Worm (Caenorhabditis elegans) whole organism, midembryonic: ENCODE data around the gene ZC239.22.

Experiments used
- T22C8.4 ChIP-seq: fragments of 200-800 bp; sonication (Bioruptor generic); IDR thresholded peaks from 2 replicates; pipeline ENCODE4 v1.3.6; 2022; ENCODE audit warnings: missing genetic modification characterization, missing compliant biosample characterization
- cog-1 ChIP-seq: sonication (generic microtip); optimal IDR thresholded peaks from 2 replicates; lab custom pipeline; 2016; ENCODE audit warnings: missing genetic modification characterization, missing compliant biosample characterization
- flt-1 ChIP-seq: fragments of 200-800 bp; sonication (Bioruptor generic); IDR thresholded peaks from 2 replicates; pipeline ENCODE4 v1.3.6; 2022; ENCODE audit warnings: missing genetic modification characterization, missing compliant biosample characterization
- tab-1 ChIP-seq: fragments of 200-800 bp; sonication (Bioruptor generic); IDR thresholded peaks from 2 replicates; pipeline ENCODE4 v1.3.6; 2022; ENCODE audit warnings: missing genetic modification characterization, missing compliant biosample characterization
- ztf-29 ChIP-seq: fragments of 200-800 bp; sonication (Bioruptor generic); IDR thresholded peaks from 2 replicates; pipeline ENCODE4 v1.3.6; 2022; ENCODE audit warnings: missing genetic modification reagents, missing genetic modification characterization, missing compliant biosample characterization

DNA sequence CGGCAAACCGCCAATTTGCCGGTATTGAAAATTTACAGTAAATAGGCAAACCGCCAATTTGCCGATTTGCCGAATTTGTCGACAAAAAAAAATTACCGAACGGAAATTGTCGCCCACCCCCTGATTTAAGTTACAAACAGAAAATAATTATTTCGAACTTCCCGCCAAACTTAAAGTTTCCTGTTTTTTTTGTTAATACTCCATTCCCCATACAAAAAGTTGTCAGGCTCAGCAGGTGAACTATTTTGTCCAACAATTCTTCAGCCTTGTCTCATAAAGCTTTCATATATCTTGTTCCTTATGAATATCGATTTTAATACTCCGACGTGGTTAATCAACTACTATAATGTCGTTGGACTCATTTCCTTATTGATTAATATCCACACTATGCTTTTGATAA, 17.2 kb downstream of the ZC239.22 start, which contains the start of gene sri-50:
- no peak for TF ChIP-seq cog-1
- no peak for TF ChIP-seq flt-1 (GFP tag; lab: Robert Waterston, UW)
- TF ChIP-seq ztf-29 (GFP tag; lab: Robert Waterston, UW), result no peak
- TF ChIP-seq T22C8.4, result no peak
- TF ChIP-seq tab-1 (GFP tag; lab: Robert Waterston, UW), result no peak
